Fruit fly (Drosophila melanogaster): ENCODE results near the gene Itgbn.
A peak's percentile ranks its signal among the peaks of the same experiment; 100 is the strongest.

Itgbn gene

DNA sequence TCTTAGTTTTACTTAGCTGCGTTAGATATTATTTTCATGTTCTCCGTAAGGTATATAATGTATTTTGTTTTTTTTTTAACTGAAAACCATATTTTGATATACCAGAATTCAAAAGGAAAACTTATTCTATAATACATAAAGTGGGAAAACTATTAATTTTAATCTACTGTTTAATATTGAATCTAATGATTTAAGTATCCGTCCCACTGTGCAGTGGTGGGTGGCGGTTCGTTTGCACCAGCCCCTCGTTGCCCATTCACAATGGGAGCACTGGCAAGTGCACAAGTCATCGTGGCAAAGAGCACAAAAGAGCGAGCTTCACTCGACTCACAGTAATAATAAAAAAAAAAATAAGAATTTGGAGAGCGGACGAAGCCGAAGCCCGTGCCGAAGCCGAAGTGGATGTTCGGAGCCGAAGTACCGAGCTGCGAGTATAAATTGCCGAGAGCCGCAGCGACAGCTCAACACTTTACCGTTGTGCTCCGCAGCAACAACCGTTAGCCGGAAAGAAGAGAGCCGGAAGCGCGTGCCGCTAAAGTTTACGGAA, 43.7 kb downstream of the Itgbn start, which contains the start of gene CG34136 (continued):
- TF ChIP-seq gt (GFP tag; IDR thresholded peaks at IDR 0.05) (no peak), mirr (GFP tag; optimal IDR thresholded peaks at IDR 0.05) (no peak), ro (GFP tag; IDR thresholded peaks at IDR 0.05) (no peak), sob (GFP tag; IDR thresholded peaks at IDR 0.05) (peak; percentile 46; the same call in 1 of the 2 replicates), ind (GFP tag; optimal IDR thresholded peaks at IDR 0.05) (peak; percentile 29), CG1602 (GFP tag; optimal IDR thresholded peaks at IDR 0.05) (peak; percentile 3), CG4328 (GFP tag; optimal IDR thresholded peaks at IDR 0.05) (no peak), CG30403 (GFP tag; optimal IDR thresholded peaks at IDR 0.05) (peak; percentile 53), chif (GFP tag; optimal IDR thresholded peaks at IDR 0.05) (no peak), CG13123 (GFP tag; optimal IDR thresholded peaks at IDR 0.05) (no peak), insv (GFP tag; optimal IDR thresholded peaks at IDR 0.05) (no peak), D19A (tag; optimal IDR thresholded peaks at IDR 0.05) (no peak), CG31388 (GFP tag; optimal IDR thresholded peaks at IDR 0.05) (no peak), CG10431 (GFP tag; optimal IDR thresholded peaks at IDR 0.05) (peak; percentile 69), CG9876 (GFP tag; optimal IDR thresholded peaks at IDR 0.05) (no peak), klu (GFP tag; IDR thresholded peaks at IDR 0.05) (no peak), Max (GFP tag; optimal IDR thresholded peaks at IDR 0.05) (no peak), tup (GFP tag; optimal IDR thresholded peaks at IDR 0.05) (no peak), lov (optimal IDR thresholded peaks at IDR 0.05) (no peak), lov (GFP tag; IDR thresholded peaks at IDR 0.05) (0 out of 3 replicates have a peak, but pooled peaks have one; percentile 9), kah (GFP tag; optimal IDR thresholded peaks at IDR 0.05) (no peak), CG6272 (GFP tag; IDR thresholded peaks at IDR 0.05) (no peak), NK7.1 (GFP tag; optimal IDR thresholded peaks at IDR 0.05) (no peak), CG8359 (GFP tag; optimal IDR thresholded peaks at IDR 0.05; ENCODE audit: borderline replicate concordance) (no peak), tx (GFP tag; optimal IDR thresholded peaks at IDR 0.05) (no peak), CG1832 (GFP tag; optimal IDR thresholded peaks at IDR 0.05) (no peak), sens (GFP tag) (peak; percentile 85), CG1792 (GFP tag; optimal IDR thresholded peaks at IDR 0.05) (no peak), Bteb2 (GFP tag; optimal IDR thresholded peaks at IDR 0.05) (no peak), CG17328 (GFP tag; IDR thresholded peaks at IDR 0.05) (peak; percentile 41; the same call in 1 of the 2 replicates), ab (GFP tag; optimal IDR thresholded peaks at IDR 0.05) (no peak), HLH54F (GFP tag; optimal IDR thresholded peaks at IDR 0.05) (no peak), CG10274 (GFP tag; optimal IDR thresholded peaks at IDR 0.05) (no peak), CG2889 (GFP tag; IDR thresholded peaks at IDR 0.05) (no peak), CG18011 (GFP tag; optimal IDR thresholded peaks at IDR 0.05) (no peak), CG15514 (GFP tag; optimal IDR thresholded peaks at IDR 0.05) (peak; percentile 41), lmd (GFP tag; IDR thresholded peaks at IDR 0.05) (0 out of 2 replicates have a peak, but pooled peaks have one; percentile 42), ranshi (GFP tag; IDR thresholded peaks at IDR 0.05) (no peak), cad (GFP tag; optimal IDR thresholded peaks at IDR 0.05) (no peak), slou (GFP tag; optimal IDR thresholded peaks at IDR 0.05) (no peak), Lpt (GFP tag; optimal IDR thresholded peaks at IDR 0.05) (no peak), lbe (GFP tag; optimal IDR thresholded peaks at IDR 0.05) (peak; percentile 14), Myb (GFP tag; optimal IDR thresholded peaks at IDR 0.05) (no peak), croc (GFP tag; conservative IDR thresholded peaks at IDR 0.05) (no peak), exex (tag; optimal IDR thresholded peaks at IDR 0.05) (no peak), oc (tag; optimal IDR thresholded peaks at IDR 0.05) (no peak), ATbp (GFP tag; optimal IDR thresholded peaks at IDR 0.05) (no peak), pros (GFP tag; optimal IDR thresholded peaks at IDR 0.05) (peak; percentile 59), Abd-B (GFP tag; optimal IDR thresholded peaks at IDR 0.05) (peak; percentile 18), trh (GFP tag; optimal IDR thresholded peaks at IDR 0.05) (no peak), Ptx1 (GFP tag; IDR thresholded peaks at IDR 0.05) (0 out of 2 replicates have a peak, but pooled peaks have one; percentile 37), br (optimal IDR thresholded peaks at IDR 0.05) (no peak)

All from whole organism, embryonic.